Worm (Caenorhabditis elegans) whole organism, early embryonic: ENCODE results near the gene Y45F10D.7.

Experiments used
- B0310.2 ChIP-seq: sonication (generic microtip); optimal IDR thresholded peaks from 2 replicates; lab custom pipeline; 2016; ENCODE audit warnings: mild to moderate bottlenecking, missing genetic modification characterization, missing compliant biosample characterization
- ama-1 ChIP-seq: fragments of 150-350 bp; optimal IDR thresholded peaks from 2 replicates; lab custom pipeline; 2014
- ceh-13 ChIP-seq: fragments of 200-800 bp; sonication (Bioruptor generic); optimal IDR thresholded peaks from 2 replicates; lab custom pipeline; 2018; ENCODE audit warnings: mild to moderate bottlenecking, missing genetic modification characterization, missing compliant biosample characterization
- ceh-36 ChIP-seq: sonication (generic microtip); optimal IDR thresholded peaks from 2 replicates; lab custom pipeline; 2016; ENCODE audit warnings: missing genetic modification characterization, inconsistent platforms, missing compliant biosample characterization
- flt-1 ChIP-seq: fragments of 200-800 bp; sonication (Bioruptor generic); IDR thresholded peaks from 2 replicates; pipeline ENCODE4 v1.3.6; 2022; ENCODE audit warnings: missing genetic modification characterization, missing compliant biosample characterization
- hmbx-1 ChIP-seq: sonication (generic microtip); optimal IDR thresholded peaks from 2 replicates; lab custom pipeline; 2016; ENCODE audit warnings: mild to moderate bottlenecking, missing genetic modification characterization, missing compliant biosample characterization
- pes-1 ChIP-seq: fragments of 200-800 bp; sonication (Bioruptor generic); IDR thresholded peaks from 2 replicates; pipeline ENCODE4 v1.3.6; 2022; ENCODE audit warnings: missing genetic modification reagents, missing genetic modification characterization, missing compliant biosample characterization
- tbx-11 ChIP-seq: fragments of 200-800 bp; sonication (Bioruptor generic); IDR thresholded peaks from 2 replicates; pipeline ENCODE4 v1.3.6; 2022; ENCODE audit warnings: missing genetic modification characterization, missing compliant biosample characterization

DNA sequence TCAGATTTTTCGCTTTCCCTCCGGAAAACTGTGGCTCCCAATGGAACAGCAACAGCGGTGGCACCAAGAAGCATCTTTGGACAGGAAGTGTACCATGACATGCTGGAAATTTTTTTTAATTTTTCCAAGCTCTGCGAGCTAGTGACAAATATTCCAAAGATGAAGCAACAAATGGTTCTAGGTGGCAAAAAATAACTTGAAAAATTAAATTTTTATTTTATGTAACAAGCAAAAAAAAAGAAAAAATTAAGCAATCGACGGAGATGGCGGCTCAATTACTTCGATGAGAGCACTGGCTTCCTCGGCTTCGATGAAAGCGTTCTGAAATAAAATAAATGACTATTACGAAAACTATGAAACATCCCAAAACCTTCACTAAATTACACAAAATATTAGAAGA is 3.2 kb upstream of the Y45F10D.7 start, which contains the start of gene lact-9:
- TF ChIP-seq ceh-36 (tag; lab: Kevin White, UChicago) (no peak), hmbx-1 (tag; lab: Kevin White, UChicago) (no peak), tbx-11 (GFP tag; lab: Robert Waterston, UW) (no peak), ama-1 (lab: Kevin White, UChicago) (no peak), pes-1 (no peak), ceh-13 (GFP tag; lab: Kevin White, UChicago) (no peak), flt-1 (GFP tag; lab: Robert Waterston, UW) (no peak), B0310.2 (tag; lab: Kevin White, UChicago) (no peak)
